Worm (Caenorhabditis elegans) whole organism, L2 larva: Measurements from ENCODE around the gene rab-19.

ENCODE experiments used
- alr-1 ChIP-seq: fragments of 150-350 bp; optimal IDR thresholded peaks from 2 replicates; lab custom pipeline; 2014; ENCODE audit warnings: missing biosample characterization, missing genetic modification characterization
- ama-1 ChIP-seq: fragments of 150-350 bp; optimal IDR thresholded peaks from 2 replicates; lab custom pipeline; 2018; ENCODE audit warnings: inconsistent platforms
- lin-39 ChIP-seq: fragments of 150-350 bp; optimal IDR thresholded peaks from 2 replicates; lab custom pipeline; 2014; ENCODE audit warnings: missing biosample characterization, missing genetic modification reagents, missing genetic modification characterization
- mab-5 ChIP-seq: fragments of 150-350 bp; optimal IDR thresholded peaks from 2 replicates; lab custom pipeline; 2014; ENCODE audit warnings: missing biosample characterization, missing genetic modification characterization
- snpc-4 ChIP-seq: fragments of 150-350 bp; optimal IDR thresholded peaks from 2 replicates; lab custom pipeline; 2014; ENCODE audit warnings: missing biosample characterization, missing genetic modification characterization
- ztf-11 ChIP-seq: sonication (generic microtip); optimal IDR thresholded peaks from 2 replicates; lab custom pipeline; 2017; ENCODE audit warnings: missing biosample characterization, missing genetic modification characterization
- ztf-4 ChIP-seq: fragments of 150-350 bp; optimal IDR thresholded peaks from 2 replicates; lab custom pipeline; 2014; ENCODE audit warnings: missing biosample characterization, missing genetic modification characterization

DNA sequence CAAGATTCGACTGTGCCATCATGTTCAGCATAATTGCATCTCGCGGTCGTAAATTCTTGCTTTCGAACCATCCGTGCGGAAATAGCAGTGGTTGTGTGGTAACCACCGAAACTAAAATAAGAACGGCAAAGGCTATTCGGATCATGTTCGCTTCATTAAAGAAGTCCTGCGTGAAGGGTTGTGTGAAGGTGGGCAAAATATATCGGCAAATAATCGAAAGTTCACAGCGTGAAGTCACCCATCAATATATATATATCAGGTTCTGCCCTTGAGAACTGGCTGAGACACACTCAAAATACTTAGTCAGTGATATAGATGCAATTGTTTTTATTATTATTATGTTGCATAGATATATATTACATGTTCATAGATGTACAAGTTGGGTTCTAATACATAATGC is 23.8 kb upstream of the rab-19 start, which contains the start of gene Y62E10A.19:
- TF ChIP-seq mab-5 (tag; lab: Kevin White, UChicago) = no peak
- no peak for TF ChIP-seq ztf-4 (tag; lab: Kevin White, UChicago)
- TF ChIP-seq snpc-4 (tag; lab: Kevin White, UChicago) = no peak
- no peak for TF ChIP-seq lin-39 (tag; lab: Kevin White, UChicago)
- no peak for TF ChIP-seq ztf-11 (tag; lab: Kevin White, UChicago)
- no peak for TF ChIP-seq alr-1 (tag; lab: Kevin White, UChicago)
- no peak for TF ChIP-seq ama-1 (lab: Kevin White, UChicago)
